Worm (Caenorhabditis elegans) whole organism, L4 larva: ENCODE results near the gene sms-2.

Experiments used
- D1046.2 ChIP-seq: fragments of 200-800 bp; sonication (Bioruptor generic); IDR thresholded peaks from 2 replicates; pipeline ENCODE4 v1.3.6; 2022; ENCODE audit warnings: missing genetic modification characterization, missing compliant biosample characterization
- F26F4.8 ChIP-seq: fragments of 200-800 bp; sonication (Bioruptor generic); conservative IDR thresholded peaks from 2 replicates; pipeline ENCODE4 v1.3.6; 2022; ENCODE audit warnings: missing genetic modification characterization, missing compliant biosample characterization
- F37D6.2 ChIP-seq: sonication (generic microtip); optimal IDR thresholded peaks from 2 replicates; lab custom pipeline; 2016; ENCODE audit warnings: mild to moderate bottlenecking, missing genetic modification characterization, missing compliant biosample characterization
- R02D3.7 ChIP-seq: fragments of 150-350 bp; sonication (generic microtip); optimal IDR thresholded peaks from 3 replicates; lab custom pipeline; 2014; ENCODE audit warnings: missing biosample characterization, missing genetic modification characterization
- T20F7.1 ChIP-seq: fragments of 200-800 bp; sonication (Bioruptor generic); optimal IDR thresholded peaks from 2 replicates; lab custom pipeline; 2018; ENCODE audit warnings: mild to moderate bottlenecking, missing genetic modification characterization, missing compliant biosample characterization
- T26A8.4 ChIP-seq: fragments of 200-800 bp; sonication (Bioruptor generic); IDR thresholded peaks from 2 replicates; pipeline ENCODE4 v1.3.6; 2022; ENCODE audit warnings: missing genetic modification characterization, missing compliant biosample characterization
- Y105C5A.15 ChIP-seq: fragments of 200-800 bp; sonication (Bioruptor generic); IDR thresholded peaks from 2 replicates; pipeline ENCODE4 v1.3.6; 2022; ENCODE audit warnings: missing genetic modification characterization, missing compliant biosample characterization
- Y75B8A.6 ChIP-seq: fragments of 200-800 bp; sonication (Bioruptor generic); IDR thresholded peaks from 2 replicates; pipeline ENCODE4 v1.3.6; 2022; ENCODE audit warnings: missing genetic modification reagents, missing genetic modification characterization, missing compliant biosample characterization
- aha-1 ChIP-seq: fragments of 150-350 bp; peaks from one replicate; lab custom pipeline; 2014; ENCODE audit warnings: missing biosample characterization, missing genetic modification characterization
- ama-1 ChIP-seq: fragments of 150-350 bp; optimal IDR thresholded peaks from 2 replicates; lab custom pipeline; 2014; ENCODE audit warnings: inconsistent platforms, mixed read lengths
- ceh-44 ChIP-seq: fragments of 200-800 bp; sonication (Bioruptor generic); IDR thresholded peaks from 2 replicates; pipeline ENCODE4 v1.3.6; 2022; ENCODE audit warnings: missing genetic modification reagents, missing genetic modification characterization, missing compliant biosample characterization
- ces-1 ChIP-seq: fragments of 150-350 bp; sonication (generic microtip); optimal IDR thresholded peaks from 4 replicates; lab custom pipeline; 2014; ENCODE audit warnings: missing biosample characterization, missing genetic modification reagents, missing genetic modification characterization
- cey-2 ChIP-seq: sonication (generic microtip); optimal IDR thresholded peaks from 3 replicates; lab custom pipeline; 2017; ENCODE audit warnings: missing genetic modification characterization, mild to moderate bottlenecking, missing compliant biosample characterization, antibody characterized with exemption, borderline replicate concordance; ENCODE audit not compliant: insufficient read depth
- daf-12 ChIP-seq: fragments of 150-350 bp; optimal IDR thresholded peaks from 2 replicates; lab custom pipeline; 2014; ENCODE audit warnings: missing biosample characterization, missing genetic modification reagents, missing genetic modification characterization
- daf-16 ChIP-seq, 3 experiments: sonication (generic microtip); optimal IDR thresholded peaks; 2 replicates each; lab custom pipeline; 2016 to 2017; ENCODE audit warnings: missing genetic modification characterization in 3 of 3, missing genetic modification reagents in 3 of 3, mild to moderate bottlenecking in 2 of 3, missing compliant biosample characterization in 2 of 3, missing biosample characterization in 1 of 3, moderate library complexity in 1 of 3
- dpl-1 ChIP-seq: fragments of 150-350 bp; optimal IDR thresholded peaks from 2 replicates; lab custom pipeline; 2014; ENCODE audit warnings: missing biosample characterization, missing genetic modification reagents, missing genetic modification characterization
- egl-43 ChIP-seq: fragments of 200-800 bp; sonication (Bioruptor generic); IDR thresholded peaks from 2 replicates; pipeline ENCODE4 v1.3.6; 2022; ENCODE audit warnings: missing genetic modification reagents, missing genetic modification characterization, missing compliant biosample characterization
- fkh-10 ChIP-seq: fragments of 150-350 bp; optimal IDR thresholded peaks from 2 replicates; lab custom pipeline; 2014; ENCODE audit warnings: missing biosample characterization, missing genetic modification reagents, missing genetic modification characterization
- gei-8 ChIP-seq: fragments of 200-800 bp; sonication (Bioruptor generic); optimal IDR thresholded peaks from 2 replicates; lab custom pipeline; 2018; ENCODE audit warnings: mild to moderate bottlenecking, missing genetic modification characterization, missing compliant biosample characterization
- hlh-11 ChIP-seq: fragments of 200-800 bp; sonication (Bioruptor generic); optimal IDR thresholded peaks from 2 replicates; lab custom pipeline; 2018; ENCODE audit warnings: mild to moderate bottlenecking, missing genetic modification characterization, missing compliant biosample characterization
- lin-1 ChIP-seq: fragments of 200-800 bp; sonication (Bioruptor generic); IDR thresholded peaks from 2 replicates; pipeline ENCODE4 v1.3.6; 2022; ENCODE audit warnings: missing genetic modification reagents, missing genetic modification characterization, missing compliant biosample characterization
- lin-13 ChIP-seq: fragments of 150-350 bp; optimal IDR thresholded peaks from 2 replicates; lab custom pipeline; 2014; ENCODE audit warnings: missing biosample characterization, missing genetic modification reagents, missing genetic modification characterization
- lin-38 ChIP-seq: fragments of 200-800 bp; sonication (Bioruptor generic); IDR thresholded peaks from 2 replicates; pipeline ENCODE4 v1.3.6; 2022; ENCODE audit warnings: missing genetic modification reagents, missing genetic modification characterization, missing compliant biosample characterization
- madf-9 ChIP-seq: fragments of 200-800 bp; sonication (Bioruptor generic); conservative IDR thresholded peaks from 2 replicates; pipeline ENCODE4 v1.3.6; 2022; ENCODE audit warnings: missing genetic modification reagents, missing genetic modification characterization, missing compliant biosample characterization
- mdt-29 ChIP-seq: fragments of 200-800 bp; sonication (Bioruptor generic); IDR thresholded peaks from 2 replicates; pipeline ENCODE4 v1.3.6; 2022; ENCODE audit warnings: missing genetic modification reagents, missing genetic modification characterization, missing compliant biosample characterization
- mes-2 ChIP-seq: sonication (generic microtip); optimal IDR thresholded peaks from 2 replicates; lab custom pipeline; 2016; ENCODE audit warnings: missing genotype, mild to moderate bottlenecking, missing genetic modification characterization, missing compliant biosample characterization; ENCODE audit not compliant: poor library complexity, severe bottlenecking
- mxl-2 ChIP-seq: fragments of 200-800 bp; sonication (Bioruptor generic); conservative IDR thresholded peaks from 2 replicates; pipeline ENCODE4 v1.3.6; 2022; ENCODE audit warnings: missing genetic modification reagents, missing genetic modification characterization, missing compliant biosample characterization
- mxl-3 ChIP-seq: fragments of 200-800 bp; sonication (Bioruptor generic); optimal IDR thresholded peaks from 2 replicates; lab custom pipeline; 2018; ENCODE audit warnings: mild to moderate bottlenecking, missing genetic modification characterization, missing compliant biosample characterization
- nhr-10 ChIP-seq: fragments of 150-350 bp; optimal IDR thresholded peaks from 2 replicates; lab custom pipeline; 2014; ENCODE audit warnings: missing biosample characterization, missing genetic modification characterization
- nhr-102 ChIP-seq: sonication (generic microtip); optimal IDR thresholded peaks from 2 replicates; lab custom pipeline; 2016; ENCODE audit warnings: mild to moderate bottlenecking, missing genetic modification characterization, moderate library complexity, missing compliant biosample characterization
- nhr-11 ChIP-seq: fragments of 150-350 bp; optimal IDR thresholded peaks from 2 replicates; lab custom pipeline; 2014; ENCODE audit warnings: missing biosample characterization, missing genetic modification characterization
- nhr-48 ChIP-seq: sonication (generic microtip); optimal IDR thresholded peaks from 2 replicates; lab custom pipeline; 2016; ENCODE audit warnings: mild to moderate bottlenecking, missing genetic modification characterization, missing compliant biosample characterization
- nhr-6 ChIP-seq: fragments of 150-350 bp; optimal IDR thresholded peaks from 2 replicates; lab custom pipeline; 2014; ENCODE audit warnings: missing biosample characterization, missing genetic modification characterization
- pha-4 ChIP-seq, 2 experiments: fragments of 150-350 bp in 1 of 2; fragments of 200-800 bp in 1 of 2; sonication (Bioruptor generic) in 1 of 2; IDR thresholded peaks in 1 of 2; optimal IDR thresholded peaks in 1 of 2; 2 replicates each; pipeline versions ENCODE4 v1.3.6 to Lab custom; 2014 to 2022; ENCODE audit warnings: missing genetic modification characterization in 2 of 2, missing genetic modification reagents in 2 of 2, missing biosample characterization in 1 of 2, missing compliant biosample characterization in 1 of 2
- php-3 ChIP-seq: fragments of 200-800 bp; sonication (Bioruptor generic); IDR thresholded peaks from 2 replicates; pipeline ENCODE4 v1.3.6; 2022; ENCODE audit warnings: missing genetic modification reagents, missing genetic modification characterization, missing compliant biosample characterization
- sdz-12 ChIP-seq: fragments of 200-800 bp; sonication (Bioruptor generic); optimal IDR thresholded peaks from 2 replicates; lab custom pipeline; 2018; ENCODE audit warnings: mild to moderate bottlenecking, missing genetic modification characterization, missing compliant biosample characterization
- set-16 ChIP-seq: fragments of 200-800 bp; sonication (Bioruptor generic); IDR thresholded peaks from 2 replicates; pipeline ENCODE4 v1.3.6; 2022; ENCODE audit warnings: missing genetic modification reagents, missing genetic modification characterization, missing compliant biosample characterization
- snpc-1.2 ChIP-seq: fragments of 200-800 bp; sonication (Bioruptor generic); IDR thresholded peaks from 2 replicates; pipeline ENCODE4 v1.3.6; 2022; ENCODE audit warnings: missing genetic modification reagents, missing genetic modification characterization, missing compliant biosample characterization
- snpc-4 ChIP-seq: fragments of 150-350 bp; optimal IDR thresholded peaks from 2 replicates; lab custom pipeline; 2014; ENCODE audit warnings: missing biosample characterization, missing genetic modification characterization
- spr-1 ChIP-seq: sonication (generic microtip); optimal IDR thresholded peaks from 2 replicates; lab custom pipeline; 2016; ENCODE audit warnings: mild to moderate bottlenecking, missing genetic modification characterization, missing compliant biosample characterization
- spr-3 ChIP-seq: fragments of 200-800 bp; sonication (Bioruptor generic); optimal IDR thresholded peaks from 2 replicates; lab custom pipeline; 2018; ENCODE audit warnings: mild to moderate bottlenecking, missing genetic modification characterization, missing compliant biosample characterization
- tra-1 ChIP-seq: fragments of 200-800 bp; sonication (Bioruptor generic); IDR thresholded peaks from 2 replicates; pipeline ENCODE4 v1.3.6; 2022; ENCODE audit warnings: missing genetic modification reagents, missing genetic modification characterization, missing compliant biosample characterization
- unc-130 ChIP-seq: sonication (generic microtip); optimal IDR thresholded peaks from 2 replicates; lab custom pipeline; 2016; ENCODE audit warnings: missing genetic modification reagents, missing genetic modification characterization, missing compliant biosample characterization
- unc-39 ChIP-seq: sonication (generic microtip); optimal IDR thresholded peaks from 2 replicates; lab custom pipeline; 2017; ENCODE audit warnings: missing biosample characterization, missing genetic modification characterization
- unc-62 ChIP-seq, 3 experiments: fragments of 150-350 bp in 1 of 3; sonication (generic microtip); optimal IDR thresholded peaks in 2 of 3; peaks in 1 of 3; 1 replicate in 1 of 3; 2 replicates in 2 of 3; lab custom pipeline; 2014 to 2017; ENCODE audit warnings: missing biosample characterization in 3 of 3, missing genetic modification characterization in 3 of 3, missing genetic modification reagents in 3 of 3, missing genotype in 1 of 3
- vab-7 ChIP-seq: fragments of 200-800 bp; sonication (Bioruptor generic); IDR thresholded peaks from 2 replicates; pipeline ENCODE4 v1.3.6; 2022; ENCODE audit warnings: missing genetic modification reagents, missing genetic modification characterization, missing compliant biosample characterization
- zag-1 ChIP-seq: fragments of 150-350 bp; optimal IDR thresholded peaks from 2 replicates; lab custom pipeline; 2014; ENCODE audit warnings: missing biosample characterization, missing genetic modification characterization
- zfp-3 ChIP-seq: fragments of 200-800 bp; sonication (Bioruptor generic); conservative IDR thresholded peaks from 2 replicates; pipeline ENCODE4 v1.3.6; 2022; ENCODE audit warnings: missing genetic modification reagents, missing genetic modification characterization, missing compliant biosample characterization
- ztf-7 ChIP-seq: fragments of 150-350 bp; optimal IDR thresholded peaks from 2 replicates; lab custom pipeline; 2014; ENCODE audit warnings: missing biosample characterization, missing genetic modification characterization

sms-2 gene

ce11 chrX:949466-949865 lies 783 bp upstream of the sms-2 start (continued):
- TF ChIP-seq nhr-6 (tag; lab: Kevin White, UChicago), result no peak
- TF ChIP-seq lin-38 (GFP tag; lab: Robert Waterston, UW), result peak; percentile 59
- peak; percentile 11 for TF ChIP-seq snpc-4
- peak; percentile 82 for TF ChIP-seq lin-13 (GFP tag; lab: Kevin White, UChicago)
- no peak for TF ChIP-seq snpc-1.2 (GFP tag; lab: Robert Waterston, UW)
- peak; percentile 93 for TF ChIP-seq fkh-10
- peak; percentile 72 for TF ChIP-seq vab-7 (GFP tag; lab: Robert Waterston, UW)
- TF ChIP-seq unc-130 (GFP tag; lab: Kevin White, UChicago), result no peak
- TF ChIP-seq gei-8 (GFP tag; lab: Kevin White, UChicago), result no peak
- TF ChIP-seq ceh-44 (GFP tag; lab: Robert Waterston, UW), result 0 out of 2 replicates have a peak, but pooled peaks have one; percentile 9
- peak; percentile 86 for TF ChIP-seq mxl-3 (GFP tag; lab: Kevin White, UChicago)
- TF ChIP-seq ztf-7, result peak; percentile 82
- TF ChIP-seq zag-1 (tag; lab: Kevin White, UChicago), result peak; percentile 68
- TF ChIP-seq mes-2 (tag; lab: Kevin White, UChicago), result peak; percentile 73
- peak in 1 of 2 experiments; percentile 74 for TF ChIP-seq daf-16 (GFP tag; optimal IDR thresholded peaks at IDR 0.05; lab: Kevin White, UChicago)
- TF ChIP-seq daf-16 (tag; optimal IDR thresholded peaks at IDR 0.05; lab: Kevin White, UChicago), result peak; percentile 39
- no peak for TF ChIP-seq spr-3 (GFP tag; lab: Kevin White, UChicago)
- TF ChIP-seq T26A8.4 (GFP tag; lab: Robert Waterston, UW), result peak; percentile 83
- TF ChIP-seq zfp-3, result peak; percentile 31; the same call in 1 of the 2 replicates
- TF ChIP-seq nhr-48 (tag; lab: Kevin White, UChicago), result peak; percentile 91
- TF ChIP-seq D1046.2, result no peak
- peak; percentile 77 for TF ChIP-seq madf-9
- no peak for TF ChIP-seq mxl-2 (GFP tag; lab: Robert Waterston, UW)
- no peak for TF ChIP-seq unc-39 (tag; lab: Kevin White, UChicago)
- peak; percentile 32; the same call in 1 of the 2 replicates for TF ChIP-seq mdt-29 (GFP tag; lab: Robert Waterston, UW)
- no peak for TF ChIP-seq sdz-12 (GFP tag; lab: Kevin White, UChicago)
- TF ChIP-seq spr-1 (tag; lab: Kevin White, UChicago), result peak; percentile 70
- peak in 1 of 2 experiments; percentile 99 for TF ChIP-seq unc-62 (GFP tag; optimal IDR thresholded peaks at IDR 0.05 in 1 of 2; lab: Kevin White, UChicago)
- no peak for TF ChIP-seq unc-62 (tag; optimal IDR thresholded peaks at IDR 0.05; lab: Kevin White, UChicago)
- no peak for TF ChIP-seq lin-1 (GFP tag; lab: Robert Waterston, UW)
- TF ChIP-seq nhr-10, result no peak
- TF ChIP-seq R02D3.7 (tag; lab: Kevin White, UChicago), result no peak
- TF ChIP-seq nhr-11 (tag; lab: Kevin White, UChicago), result peak; percentile 94
- TF ChIP-seq F37D6.2 (tag; lab: Kevin White, UChicago), result peak; percentile 90
- TF ChIP-seq nhr-102 (tag; lab: Kevin White, UChicago), result peak; percentile 69
- no peak for TF ChIP-seq ama-1 (lab: Kevin White, UChicago)
- TF ChIP-seq F26F4.8 (GFP tag; lab: Robert Waterston, UW), result no peak
- TF ChIP-seq aha-1 (tag; lab: Kevin White, UChicago), result peak; percentile 98
- TF ChIP-seq Y75B8A.6 (GFP tag; lab: Robert Waterston, UW), result no peak
- no peak for TF ChIP-seq daf-12 (tag; lab: Kevin White, UChicago)
- TF ChIP-seq cey-2, result no peak
- TF ChIP-seq Y105C5A.15 (GFP tag; lab: Robert Waterston, UW), result no peak
- peak; percentile 87 for TF ChIP-seq hlh-11
- no peak for TF ChIP-seq php-3 (GFP tag; lab: Robert Waterston, UW)
- peak; percentile 23 for TF ChIP-seq dpl-1 (GFP tag; lab: Kevin White, UChicago)
- peak; percentile 97 for TF ChIP-seq egl-43 (GFP tag; lab: Robert Waterston, UW)
- TF ChIP-seq ces-1 (GFP tag; lab: Kevin White, UChicago), result peak; percentile 36
- TF ChIP-seq T20F7.1 (GFP tag; lab: Kevin White, UChicago), result peak; percentile 80
- TF ChIP-seq set-16 (GFP tag; lab: Robert Waterston, UW), result peak; percentile 79
- TF ChIP-seq tra-1 (GFP tag; lab: Robert Waterston, UW), result peak; percentile 75
- TF ChIP-seq pha-4 (GFP tag; IDR thresholded peaks at IDR 0.05; lab: Robert Waterston, UW), result peak; percentile 37; the same call in 1 of the 2 replicates
- TF ChIP-seq pha-4 (tag; optimal IDR thresholded peaks at IDR 0.05; lab: Kevin White, UChicago), result no peak
